Fruit fly (Drosophila melanogaster) whole organism, embryonic: Measurements from ENCODE around the gene qtc.
A peak's percentile ranks its signal among the peaks of the same experiment; 100 is the strongest.

Source experiments
- Atf6 ChIP-seq: fragments of 200-800 bp; sonication (Bioruptor generic); IDR thresholded peaks from 2 replicates; pipeline ENCODE4 v1.3.6; 2022; ENCODE audit warnings: missing biosample characterization, missing genetic modification characterization
- CG10462 ChIP-seq: fragments of 200-800 bp; sonication (Bioruptor generic); optimal IDR thresholded peaks from 2 replicates; lab custom pipeline; 2016; ENCODE audit warnings: missing biosample characterization, missing genetic modification characterization
- CG11247 ChIP-seq: fragments of 200-800 bp; sonication (Bioruptor generic); IDR thresholded peaks from 2 replicates; pipeline ENCODE4 v1.3.6; 2022; ENCODE audit warnings: missing biosample characterization, missing genetic modification characterization
- CG11560 ChIP-seq: fragments of 200-800 bp; sonication (Bioruptor generic); IDR thresholded peaks from 3 replicates; pipeline ENCODE4 v1.3.6; 2022; ENCODE audit warnings: missing biosample characterization, missing genetic modification characterization
- CG12391 ChIP-seq: fragments of 200-800 bp; sonication (Bioruptor generic); optimal IDR thresholded peaks from 3 replicates; lab custom pipeline; 2018; ENCODE audit warnings: missing biosample characterization, mild to moderate bottlenecking, missing genetic modification characterization, moderate library complexity
- CG13287 ChIP-seq: fragments of 200-800 bp; sonication (Bioruptor generic); IDR thresholded peaks from 2 replicates; pipeline ENCODE4 v1.3.6; 2022; ENCODE audit warnings: missing biosample characterization, missing genetic modification characterization; ENCODE audit not compliant: partially characterized antibody
- CG14667 ChIP-seq: fragments of 200-800 bp; sonication (Bioruptor generic); IDR thresholded peaks from 2 replicates; pipeline ENCODE4 v1.3.6; 2022; ENCODE audit warnings: missing biosample characterization, missing genetic modification characterization
- CG15011 ChIP-seq: fragments of 200-800 bp; sonication (Bioruptor generic); optimal IDR thresholded peaks from 3 replicates; lab custom pipeline; 2018; ENCODE audit warnings: missing biosample characterization, mild to moderate bottlenecking, missing genetic modification characterization
- CG15514 ChIP-seq: fragments of 200-800 bp; sonication (Bioruptor generic); optimal IDR thresholded peaks from 3 replicates; lab custom pipeline; 2017; ENCODE audit warnings: missing biosample characterization, missing genetic modification characterization, mild to moderate bottlenecking, moderate library complexity, missing genetic modification reagents
- CG16815 ChIP-seq: fragments of 200-800 bp; sonication (Bioruptor generic); optimal IDR thresholded peaks from 3 replicates; lab custom pipeline; 2017; ENCODE audit warnings: missing biosample characterization, mild to moderate bottlenecking, missing genetic modification characterization
- CG16863 ChIP-seq: fragments of 200-800 bp; sonication (Bioruptor generic); optimal IDR thresholded peaks from 3 replicates; lab custom pipeline; 2016; ENCODE audit warnings: missing biosample characterization, missing genetic modification characterization
- CG17361 ChIP-seq: fragments of 200-800 bp; sonication (Bioruptor generic); IDR thresholded peaks from 3 replicates; pipeline ENCODE4 v1.3.6; 2022; ENCODE audit warnings: missing biosample characterization, missing genetic modification characterization
- CG18011 ChIP-seq: fragments of 200-800 bp; sonication (Bioruptor generic); optimal IDR thresholded peaks from 2 replicates; lab custom pipeline; 2017; ENCODE audit warnings: missing biosample characterization, missing genetic modification characterization, mild to moderate bottlenecking, moderate library complexity, missing genotype
- CG18262 ChIP-seq: fragments of 200-800 bp; optimal IDR thresholded peaks from 3 replicates; lab custom pipeline; 2019; ENCODE audit warnings: missing biosample characterization, mild to moderate bottlenecking, missing genetic modification characterization, moderate library complexity
- CG30020 ChIP-seq: fragments of 200-800 bp; optimal IDR thresholded peaks from 2 replicates; lab custom pipeline; 2019; ENCODE audit warnings: missing biosample characterization, mild to moderate bottlenecking, missing genetic modification characterization, moderate library complexity
- CG4707 ChIP-seq: fragments of 200-800 bp; sonication (Bioruptor generic); optimal IDR thresholded peaks from 2 replicates; lab custom pipeline; 2018; ENCODE audit warnings: missing biosample characterization, mild to moderate bottlenecking, missing genetic modification characterization, moderate library complexity
- CG8478 ChIP-seq: fragments of >200 bp; optimal IDR thresholded peaks from 2 replicates; lab custom pipeline; 2018
- CG9215 ChIP-seq: fragments of 200-800 bp; sonication (Bioruptor generic); IDR thresholded peaks from 2 replicates; pipeline ENCODE4 v1.3.6; 2022; ENCODE audit warnings: missing biosample characterization, missing genetic modification characterization
- CG9797 ChIP-seq: fragments of 200-800 bp; sonication (Bioruptor generic); optimal IDR thresholded peaks from 3 replicates; lab custom pipeline; 2018; ENCODE audit warnings: missing biosample characterization, mild to moderate bottlenecking, missing genetic modification characterization
- CkIIα-i1 ChIP-seq: fragments of 200-800 bp; sonication (Bioruptor generic); IDR thresholded peaks from 2 replicates; pipeline ENCODE4 v1.3.6; 2022; ENCODE audit warnings: missing biosample characterization, missing genetic modification characterization
- D19B ChIP-seq: fragments of 200-800 bp; sonication (Bioruptor generic); optimal IDR thresholded peaks from 2 replicates; lab custom pipeline; 2017; ENCODE audit warnings: missing biosample characterization, mild to moderate bottlenecking, missing genetic modification characterization
- E2f2 ChIP-seq: fragments of 200-800 bp; sonication (Bioruptor generic); IDR thresholded peaks from 2 replicates; pipeline ENCODE4 v1.3.6; 2022; ENCODE audit warnings: missing biosample characterization, missing genetic modification characterization
- HHEX ChIP-seq: fragments of 200-800 bp; sonication (Bioruptor generic); optimal IDR thresholded peaks from 3 replicates; lab custom pipeline; 2017; ENCODE audit warnings: missing biosample characterization, mild to moderate bottlenecking, missing genetic modification characterization, missing genetic modification reagents
- Hr3 ChIP-seq: fragments of 200-800 bp; sonication (Bioruptor generic); optimal IDR thresholded peaks from 3 replicates; lab custom pipeline; 2016; ENCODE audit warnings: missing biosample characterization, missing genetic modification characterization
- Jarid2 ChIP-seq: fragments of 200-800 bp; sonication (Bioruptor generic); optimal IDR thresholded peaks from 3 replicates; lab custom pipeline; 2017; ENCODE audit warnings: mild to moderate bottlenecking, missing biosample characterization, missing genetic modification reagents, missing genetic modification characterization
- Kr ChIP-seq: fragments of 200-800 bp; sonication (Bioruptor generic); optimal IDR thresholded peaks from 2 replicates; lab custom pipeline; 2017; ENCODE audit warnings: missing biosample characterization, mild to moderate bottlenecking, missing genetic modification characterization
- MTF-1 ChIP-seq: fragments of 200-800 bp; sonication (Bioruptor generic); optimal IDR thresholded peaks from 2 replicates; lab custom pipeline; 2018; ENCODE audit warnings: missing biosample characterization, mild to moderate bottlenecking, missing genetic modification characterization, borderline replicate concordance
- Mad ChIP-seq: fragments of 200-800 bp; sonication (Bioruptor generic); optimal IDR thresholded peaks from 2 replicates; lab custom pipeline; 2016; ENCODE audit warnings: missing biosample characterization, missing genetic modification characterization
- Max ChIP-seq: fragments of 200-800 bp; sonication (Bioruptor generic); optimal IDR thresholded peaks from 2 replicates; lab custom pipeline; 2016; ENCODE audit warnings: missing biosample characterization, mild to moderate bottlenecking, missing genetic modification characterization
- NC2β ChIP-seq: fragments of 200-800 bp; sonication (Bioruptor generic); optimal IDR thresholded peaks from 2 replicates; lab custom pipeline; 2016; ENCODE audit warnings: missing biosample characterization, missing genetic modification characterization
- NFAT ChIP-seq: fragments of 200-800 bp; sonication (Bioruptor generic); IDR thresholded peaks from 2 replicates; pipeline ENCODE4 v1.3.6; 2022; ENCODE audit warnings: missing biosample characterization, missing genetic modification characterization
- NK7.1 ChIP-seq: fragments of 200-800 bp; sonication (Bioruptor generic); optimal IDR thresholded peaks from 3 replicates; lab custom pipeline; 2016; ENCODE audit warnings: missing biosample characterization, missing genetic modification characterization
- Nf-YC ChIP-seq: fragments of 200-800 bp; optimal IDR thresholded peaks from 3 replicates; lab custom pipeline; 2019; ENCODE audit warnings: missing biosample characterization, mild to moderate bottlenecking, missing genetic modification characterization, moderate library complexity
- Ptx1 ChIP-seq: fragments of 200-800 bp; sonication (Bioruptor generic); IDR thresholded peaks from 2 replicates; pipeline ENCODE4 v1.3.6; 2022; ENCODE audit warnings: missing biosample characterization, missing genetic modification characterization
- Scr ChIP-seq: fragments of 200-800 bp; sonication (Bioruptor generic); IDR thresholded peaks from 2 replicates; pipeline ENCODE4 v1.3.6; 2022; ENCODE audit warnings: missing biosample characterization, missing genetic modification characterization; ENCODE audit not compliant: partially characterized antibody
- Sox102F ChIP-seq: fragments of 200-800 bp; sonication (Bioruptor generic); optimal IDR thresholded peaks from 2 replicates; lab custom pipeline; 2018; ENCODE audit warnings: missing biosample characterization, mild to moderate bottlenecking, missing genetic modification characterization, moderate library complexity
- Sry-δ ChIP-seq: fragments of 200-800 bp; sonication (Bioruptor generic); optimal IDR thresholded peaks from 2 replicates; lab custom pipeline; 2016; ENCODE audit warnings: missing biosample characterization, missing genetic modification characterization
- cwo ChIP-seq: fragments of 200-800 bp; sonication (Bioruptor generic); optimal IDR thresholded peaks from 3 replicates; lab custom pipeline; 2017; ENCODE audit warnings: missing biosample characterization, missing genetic modification characterization, mild to moderate bottlenecking, moderate library complexity, missing genetic modification reagents
- hbn ChIP-seq: fragments of 200-800 bp; sonication (Bioruptor generic); IDR thresholded peaks from 2 replicates; pipeline ENCODE4 v1.3.6; 2022; ENCODE audit warnings: missing biosample characterization, missing genetic modification characterization; ENCODE audit not compliant: partially characterized antibody
- ind ChIP-seq: fragments of 200-800 bp; sonication (Bioruptor generic); optimal IDR thresholded peaks from 3 replicates; lab custom pipeline; 2016; ENCODE audit warnings: missing biosample characterization, missing genetic modification characterization
- jigr1 ChIP-seq: fragments of 200-800 bp; sonication (Bioruptor generic); IDR thresholded peaks from 3 replicates; pipeline ENCODE4 v1.3.6; 2022; ENCODE audit warnings: missing biosample characterization, missing genetic modification characterization
- odd ChIP-seq: fragments of 200-800 bp; sonication (Bioruptor generic); optimal IDR thresholded peaks from 2 replicates; lab custom pipeline; 2017; ENCODE audit warnings: missing biosample characterization, mild to moderate bottlenecking, missing genetic modification characterization
- onecut ChIP-seq: fragments of 200-800 bp; sonication (Bioruptor generic); IDR thresholded peaks from 2 replicates; pipeline ENCODE4 v1.3.6; 2022; ENCODE audit warnings: missing biosample characterization, missing genetic modification characterization
- otp ChIP-seq: fragments of 200-800 bp; sonication (Bioruptor generic); IDR thresholded peaks from 3 replicates; pipeline ENCODE4, ENCODE4 v1.3.6; 2022; ENCODE audit warnings: missing biosample characterization, missing genetic modification characterization
- scrt ChIP-seq: fragments of 200-800 bp; sonication (Bioruptor generic); optimal IDR thresholded peaks from 2 replicates; lab custom pipeline; 2018; ENCODE audit warnings: missing biosample characterization, mild to moderate bottlenecking, missing genetic modification characterization, moderate library complexity
- ssp ChIP-seq: fragments of 200-800 bp; sonication (Bioruptor generic); IDR thresholded peaks from 2 replicates; pipeline ENCODE4 v1.3.6; 2022; ENCODE audit warnings: missing biosample characterization, missing genetic modification characterization
- stc ChIP-seq: fragments of 200-800 bp; sonication (Bioruptor generic); IDR thresholded peaks from 2 replicates; pipeline ENCODE4 v1.3.6; 2022; ENCODE audit warnings: missing biosample characterization, missing genetic modification characterization
- usp ChIP-seq: fragments of >200 bp; optimal IDR thresholded peaks from 2 replicates; lab custom pipeline; 2017; ENCODE audit warnings: missing biosample characterization, missing genetic modification characterization
- vnd ChIP-seq: fragments of 200-800 bp; sonication (Bioruptor generic); IDR thresholded peaks from 3 replicates; pipeline ENCODE4 v1.3.6; 2022; ENCODE audit warnings: missing biosample characterization, missing genetic modification characterization; ENCODE audit not compliant: partially characterized antibody
- zen ChIP-seq: fragments of 200-800 bp; sonication (Bioruptor generic); optimal IDR thresholded peaks from 3 replicates; lab custom pipeline; 2018; ENCODE audit warnings: missing biosample characterization, mild to moderate bottlenecking, missing genetic modification characterization, moderate library complexity
- zf30C ChIP-seq: fragments of 200-800 bp; sonication (Bioruptor generic); optimal IDR thresholded peaks from 3 replicates; lab custom pipeline; 2018; ENCODE audit warnings: missing biosample characterization, mild to moderate bottlenecking, missing genetic modification characterization

qtc gene

DNA sequence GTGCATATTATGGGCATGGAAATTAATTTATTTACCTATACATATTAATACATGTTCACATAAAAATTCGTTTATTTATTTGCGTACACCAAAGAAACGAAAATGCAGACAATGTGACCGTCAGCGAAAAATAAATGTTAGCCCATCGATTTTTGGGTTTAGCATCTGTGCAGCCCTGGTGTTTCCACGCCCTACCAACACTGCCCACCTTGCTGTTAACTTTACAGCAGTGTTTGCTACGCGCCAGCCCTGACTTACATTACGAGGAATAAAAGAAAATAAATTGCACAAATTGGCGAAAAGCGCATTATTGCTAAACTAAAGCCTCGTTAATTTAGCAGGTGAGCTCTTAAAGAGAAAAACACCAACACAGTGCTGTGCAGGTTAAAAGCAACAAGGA lies 17.6 kb upstream of the qtc start, which contains the start of the genes CG33995, CG44000 and CG44001 (continued):
- TF ChIP-seq otp (no peak), Hr3 (GFP tag; lab: Kevin White, UChicago) (peak; percentile 46), CG10462 (GFP tag; lab: Kevin White, UChicago) (no peak), Nf-YC (peak; percentile 16), CG4707 (GFP tag; lab: Kevin White, UChicago) (peak; percentile 19), CG14667 (no peak), Kr (GFP tag; lab: Kevin White, UChicago) (no peak), CG13287 (peak; percentile 55), CG16863 (GFP tag; lab: Kevin White, UChicago) (peak; percentile 0), HHEX (GFP tag; lab: Kevin White, UChicago) (no peak), Sry-δ (GFP tag; lab: Kevin White, UChicago) (peak; percentile 52), CG15011 (no peak), ind (GFP tag; lab: Kevin White, UChicago) (peak; percentile 51), Max (peak; percentile 50), zf30C (no peak), onecut (peak; percentile 98), CkIIα-i1 (GFP tag; lab: Robert Waterston, UW) (no peak), Atf6 (GFP tag; lab: Robert Waterston, UW) (no peak), E2f2 (GFP tag; lab: Robert Waterston, UW) (peak; percentile 74), MTF-1 (GFP tag; lab: Kevin White, UChicago) (no peak), CG8478 (lab: Kevin White, UChicago) (no peak), stc (GFP tag; lab: Robert Waterston, UW) (no peak), NK7.1 (GFP tag; lab: Kevin White, UChicago) (no peak), Ptx1 (GFP tag; lab: Robert Waterston, UW) (peak; percentile 49), CG12391 (tag; lab: Kevin White, UChicago) (peak; percentile 53), CG11247 (GFP tag; lab: Robert Waterston, UW) (0 out of 2 replicates have a peak, but pooled peaks have one; percentile 12), vnd (GFP tag; lab: Robert Waterston, UW) (no peak), cwo (GFP tag; lab: Kevin White, UChicago) (no peak), CG9797 (GFP tag; lab: Kevin White, UChicago) (peak; percentile 88), usp (no peak), CG18011 (GFP tag; lab: Kevin White, UChicago) (no peak), scrt (GFP tag; lab: Kevin White, UChicago) (no peak), NC2β (peak; percentile 76), odd (GFP tag; lab: Kevin White, UChicago) (no peak), Mad (GFP tag; lab: Kevin White, UChicago) (peak; percentile 72), Sox102F (GFP tag; lab: Kevin White, UChicago) (no peak), CG17361 (GFP tag; lab: Robert Waterston, UW) (0 out of 3 replicates have a peak, but pooled peaks have one; percentile 16), CG11560 (no peak), D19B (GFP tag; lab: Kevin White, UChicago) (no peak), hbn (GFP tag; lab: Robert Waterston, UW) (no peak), Scr (GFP tag; lab: Robert Waterston, UW) (no peak), CG30020 (tag; lab: Kevin White, UChicago) (peak; percentile 36), jigr1 (GFP tag; lab: Robert Waterston, UW) (no peak), Jarid2 (GFP tag; lab: Kevin White, UChicago) (peak; percentile 2), CG9215 (GFP tag; lab: Robert Waterston, UW) (peak; percentile 22; the same call in 1 of the 2 replicates), CG16815 (GFP tag; lab: Kevin White, UChicago) (no peak), CG18262 (no peak), ssp (GFP tag; lab: Robert Waterston, UW) (peak; percentile 17; the same call in 1 of the 2 replicates), zen (peak; percentile 46), CG15514 (peak; percentile 84), NFAT (GFP tag; lab: Robert Waterston, UW) (peak; percentile 71)
